Fruit fly (Drosophila melanogaster) whole organism, wandering third instar larva: Measurements from ENCODE around the gene dwg.

Source experiments
- CG32264 ChIP-seq: fragments of 200-800 bp; sonication (Bioruptor generic); optimal IDR thresholded peaks from 2 replicates; lab custom pipeline; 2016; ENCODE audit warnings: missing biosample characterization, missing genetic modification characterization
- Hnf4 ChIP-seq: fragments of 200-800 bp; sonication (Bioruptor generic); optimal IDR thresholded peaks from 2 replicates; lab custom pipeline; 2016; ENCODE audit warnings: missing biosample characterization, mild to moderate bottlenecking, missing genetic modification characterization
- br ChIP-seq: fragments of 200-800 bp; sonication (Bioruptor generic); optimal IDR thresholded peaks from 2 replicates; lab custom pipeline; 2016; ENCODE audit warnings: missing biosample characterization, missing genetic modification characterization
- dmrt93B ChIP-seq: fragments of 200-800 bp; sonication (Bioruptor generic); optimal IDR thresholded peaks from 2 replicates; lab custom pipeline; 2018; ENCODE audit warnings: missing biosample characterization, mild to moderate bottlenecking, missing genetic modification characterization
- h ChIP-seq: fragments of 200-800 bp; sonication (Bioruptor generic); optimal IDR thresholded peaks from 3 replicates; lab custom pipeline; 2016; ENCODE audit warnings: missing biosample characterization, mild to moderate bottlenecking, missing genetic modification characterization
- tai ChIP-seq: sonication (Bioruptor generic); optimal IDR thresholded peaks from 2 replicates; lab custom pipeline; 2016; ENCODE audit warnings: missing biosample characterization, missing genetic modification characterization

dm6 chrX:2704134-2704773 is 23.2 kb upstream of the dwg start, which contains the start of gene eIF2Bbeta:
- TF ChIP-seq CG32264 (GFP tag; lab: Kevin White, UChicago) (no peak), h (GFP tag; lab: Kevin White, UChicago) (no peak), br (no peak), Hnf4 (GFP tag; lab: Kevin White, UChicago) (no peak), dmrt93B (GFP tag; lab: Kevin White, UChicago) (no peak), tai (GFP tag; lab: Kevin White, UChicago) (no peak)
